Worm (Caenorhabditis elegans): ENCODE results near the gene asp-15.

Gene asp-15

DNA sequence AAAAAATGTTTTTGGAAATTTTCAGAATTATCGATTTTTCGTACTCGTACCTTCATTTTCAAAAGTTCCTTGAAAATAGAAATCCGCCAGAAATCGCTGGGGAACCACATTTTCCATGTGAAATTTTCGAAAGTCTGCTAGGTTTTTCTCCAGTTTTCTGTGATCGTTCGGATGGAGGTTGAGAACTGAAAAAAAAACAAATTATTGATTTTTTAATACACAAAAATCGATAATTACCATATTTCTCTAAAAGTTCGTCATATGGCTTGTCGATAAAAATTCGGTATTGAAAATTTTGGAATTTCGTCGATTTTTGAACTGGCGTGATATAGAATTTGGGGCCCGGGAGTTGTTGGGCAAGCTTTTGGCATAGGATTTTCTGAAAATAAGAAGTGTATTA, 32.2 kb upstream of the asp-15 start (continued):
- TF ChIP-seq snpc-1.3 (tag; optimal IDR thresholded peaks at IDR 0.05; ENCODE audit: insufficient read depth) (no peak), lir-1 (GFP tag; conservative IDR thresholded peaks at IDR 0.05) (no peak), egrh-3 (GFP tag; IDR thresholded peaks at IDR 0.05) (no peak)

DNA sequence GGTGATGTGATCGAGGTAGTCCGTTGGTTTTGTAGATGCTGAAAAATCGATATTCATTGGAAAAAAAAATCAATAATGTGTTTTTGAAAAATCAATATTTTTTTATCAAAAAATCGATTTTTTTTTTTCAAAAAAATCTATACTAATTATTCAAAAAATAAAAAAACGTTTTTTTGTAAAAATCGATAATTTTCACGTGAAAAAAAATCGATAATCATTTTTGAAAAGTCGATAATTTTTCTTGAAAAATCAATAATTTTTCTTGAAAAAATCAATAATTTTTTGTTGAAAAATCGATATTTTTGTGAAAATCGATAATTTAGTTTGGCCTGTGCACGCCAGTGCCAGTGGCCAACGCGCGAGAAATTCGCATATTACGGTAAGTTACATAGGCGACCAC, 28.5 kb upstream of the asp-15 start:
- TF ChIP-seq die-1 (tag; optimal IDR thresholded peaks at IDR 0.05) = no peak
- no peak for TF ChIP-seq lin-40 (tag; optimal IDR thresholded peaks at IDR 0.05)
- no peak for TF ChIP-seq ztf-26 (tag; optimal IDR thresholded peaks at IDR 0.05)
- no peak for TF ChIP-seq rpc-1 (optimal IDR thresholded peaks at IDR 0.05)
- TF ChIP-seq rpc-1 (tag; optimal IDR thresholded peaks at IDR 0.05) = no peak
- TF ChIP-seq lag-1 (GFP tag; IDR thresholded peaks at IDR 0.05) = no peak
- no peak for TF ChIP-seq let-607 (tag; optimal IDR thresholded peaks at IDR 0.05)
- no peak for TF ChIP-seq athp-1 (tag; optimal IDR thresholded peaks at IDR 0.05)
- TF ChIP-seq ceh-40 (GFP tag; IDR thresholded peaks at IDR 0.05) = no peak
- no peak for TF ChIP-seq hlh-26 (GFP tag; conservative IDR thresholded peaks at IDR 0.05)
- TF ChIP-seq K12H6.12 (tag; optimal IDR thresholded peaks at IDR 0.05) = no peak
- TF ChIP-seq snpc-1.1 (tag; optimal IDR thresholded peaks at IDR 0.05; ENCODE audit: insufficient read depth) = no peak
- no peak for TF ChIP-seq F57A8.1 (GFP tag; optimal IDR thresholded peaks at IDR 0.05)
- no peak for TF ChIP-seq mes-4 (tag; optimal IDR thresholded peaks at IDR 0.05)
- TF ChIP-seq tbx-9 (tag; optimal IDR thresholded peaks at IDR 0.05; ENCODE audit: borderline replicate concordance) = no peak
- TF ChIP-seq ztf-22 (GFP tag; optimal IDR thresholded peaks at IDR 0.05) = no peak
- TF ChIP-seq atf-7 (tag; optimal IDR thresholded peaks at IDR 0.05) = no peak
- TF ChIP-seq nfyb-1 (GFP tag; IDR thresholded peaks at IDR 0.05) = no peak
- TF ChIP-seq ceh-79 (tag; optimal IDR thresholded peaks at IDR 0.05) = no peak
- TF ChIP-seq Y53G8AR.9 (GFP tag; conservative IDR thresholded peaks at IDR 0.05) = no peak
- no peak for TF ChIP-seq nhr-90 (tag; optimal IDR thresholded peaks at IDR 0.05)

DNA sequence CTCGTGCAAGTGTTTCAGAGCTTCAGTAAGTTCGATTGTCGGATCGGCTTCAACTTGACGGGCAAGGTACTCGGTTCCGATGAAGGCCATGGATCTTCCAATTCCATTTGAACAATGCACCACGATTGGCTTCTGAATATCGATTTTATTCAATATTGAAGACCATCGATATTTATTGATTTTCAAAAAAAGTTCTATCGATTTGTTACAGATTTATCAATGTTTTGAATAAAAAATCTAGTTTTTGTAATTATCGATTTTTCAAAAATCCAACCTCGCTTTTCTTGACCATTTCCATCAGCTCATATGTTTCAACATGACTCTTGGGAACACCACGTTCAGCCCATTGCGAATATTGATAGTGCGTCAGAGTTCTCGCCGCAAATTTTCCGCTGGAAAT, 24.2 kb upstream of the asp-15 start:
- TF ChIP-seq Y53G8AR.9 (GFP tag; conservative IDR thresholded peaks at IDR 0.05) (no peak), ztf-6 (GFP tag; IDR thresholded peaks at IDR 0.05) (no peak), sea-2 (GFP tag; IDR thresholded peaks at IDR 0.05) (no peak), tlf-1 (GFP tag; optimal IDR thresholded peaks at IDR 0.05) (no peak), nhr-80 (tag; optimal IDR thresholded peaks at IDR 0.05) (no peak), ztf-18 (tag; optimal IDR thresholded peaks at IDR 0.05) (no peak), unc-130 (GFP tag; optimal IDR thresholded peaks at IDR 0.05) (no peak), ama-1 (optimal IDR thresholded peaks at IDR 0.05) (no peak), ama-1 (GFP tag; optimal IDR thresholded peaks at IDR 0.05) (no peak), sptf-2 (GFP tag; optimal IDR thresholded peaks at IDR 0.05) (no peak)

DNA sequence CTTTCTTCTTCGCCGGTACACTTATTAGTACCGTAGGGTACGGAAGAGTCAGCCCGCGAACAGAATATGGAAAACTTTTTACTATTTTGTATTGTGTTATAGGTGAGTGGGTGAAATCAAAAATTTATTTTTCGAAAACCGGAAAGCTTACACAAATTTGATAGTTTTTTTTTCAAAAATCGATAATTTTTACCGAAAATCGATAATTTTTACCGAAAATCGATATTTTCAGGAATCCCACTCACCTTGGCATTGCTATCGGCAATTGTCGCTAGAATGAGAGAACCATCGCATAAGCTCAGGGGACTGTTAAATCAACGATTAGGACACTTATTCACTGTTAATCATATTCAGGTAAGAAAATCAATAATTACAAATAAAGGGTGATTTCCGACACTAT, 18.7 kb upstream of the asp-15 start:
- TF ChIP-seq dpl-1 (GFP tag; optimal IDR thresholded peaks at IDR 0.05) (no peak), tbx-9 (tag; optimal IDR thresholded peaks at IDR 0.05; ENCODE audit: borderline replicate concordance) (no peak), Y95B8A.8 (GFP tag; IDR thresholded peaks at IDR 0.05) (no peak), sea-2 (GFP tag; IDR thresholded peaks at IDR 0.05) (no peak)

DNA sequence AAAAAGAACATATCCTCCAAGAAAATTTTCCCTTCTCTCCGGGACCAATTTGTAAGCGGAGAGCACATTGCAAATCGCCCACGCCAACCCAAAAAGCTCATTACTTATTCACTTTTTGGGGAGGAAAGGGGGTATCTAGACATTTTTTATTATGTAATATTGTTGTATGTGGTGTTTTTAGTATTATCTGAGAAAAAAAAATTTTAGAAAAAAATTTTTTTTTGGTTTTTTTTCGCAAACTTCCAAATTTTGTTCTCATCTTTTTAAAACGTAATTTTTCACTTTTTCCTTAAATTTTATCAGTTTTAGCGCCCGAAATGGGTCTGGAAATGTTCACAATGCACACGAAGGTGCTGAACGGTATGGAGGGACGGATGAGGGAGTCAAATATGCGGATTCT, 15.2 kb upstream of the asp-15 start, which contains the start of gene twk-46:
TSS of gene twk-46 (plus strand) at position 301 of the 400 bp plus-strand sequence.
- TF ChIP-seq hsf-1 (GFP tag; IDR thresholded peaks at IDR 0.05) (no peak), F55B11.4 (tag; optimal IDR thresholded peaks at IDR 0.05; ENCODE audit: borderline replicate concordance, insufficient read depth) (no peak), athp-1 (tag; optimal IDR thresholded peaks at IDR 0.05) (no peak), nhr-90 (tag; optimal IDR thresholded peaks at IDR 0.05) (no peak), aptf-2 (GFP tag; conservative IDR thresholded peaks at IDR 0.05) (no peak), chd-7 (tag; optimal IDR thresholded peaks at IDR 0.05) (no peak), cebp-2 (GFP tag; IDR thresholded peaks at IDR 0.05) (no peak), hlh-26 (GFP tag; conservative IDR thresholded peaks at IDR 0.05) (no peak), F57A8.1 (GFP tag; optimal IDR thresholded peaks at IDR 0.05) (no peak), akir-1 (GFP tag; optimal IDR thresholded peaks at IDR 0.05) (no peak)
